Worm (Caenorhabditis elegans): ENCODE measurements around the gene klp-11.

The klp-11 gene

ce11 chrIV:8796246-8796645 lies 34.4 kb upstream of the klp-11 start (continued):
- TF ChIP-seq daf-12 (tag; optimal IDR thresholded peaks at IDR 0.05) (no peak), daf-8 (GFP tag; IDR thresholded peaks at IDR 0.05) (no peak), aha-1 (tag) (peak; percentile 72), saeg-2 (GFP tag; IDR thresholded peaks at IDR 0.05) (no peak), dmd-6 (GFP tag; IDR thresholded peaks at IDR 0.05) (no peak), fkh-10 (GFP tag; optimal IDR thresholded peaks at IDR 0.05) (peak; percentile 61), vab-7 (GFP tag; IDR thresholded peaks at IDR 0.05) (no peak), hmg-1.1 (GFP tag; IDR thresholded peaks at IDR 0.05) (0 out of 2 replicates have a peak, but pooled peaks have one; percentile 10), skn-1 (tag; optimal IDR thresholded peaks at IDR 0.05) (no peak), mes-2 (tag; optimal IDR thresholded peaks at IDR 0.05; ENCODE audit: poor library complexity, severe bottlenecking) (no peak), Y105C5A.15 (GFP tag; IDR thresholded peaks at IDR 0.05) (no peak), madf-5 (GFP tag; IDR thresholded peaks at IDR 0.05) (no peak), ZK337.2 (GFP tag; IDR thresholded peaks at IDR 0.05) (no peak), nhr-77 (tag; optimal IDR thresholded peaks at IDR 0.05) (no peak), ceh-20 (GFP tag; IDR thresholded peaks at IDR 0.05) (no peak), lin-38 (GFP tag; IDR thresholded peaks at IDR 0.05) (no peak), cey-2 (tag; optimal IDR thresholded peaks at IDR 0.05; ENCODE audit: borderline replicate concordance, insufficient read depth) (no peak), lim-7 (GFP tag; IDR thresholded peaks at IDR 0.05) (no peak), F10B5.3 (tag; optimal IDR thresholded peaks at IDR 0.05) (no peak), mep-1 (tag; optimal IDR thresholded peaks at IDR 0.05) (peak; percentile 65), lir-3 (tag; optimal IDR thresholded peaks at IDR 0.05) (no peak), sdz-12 (GFP tag; optimal IDR thresholded peaks at IDR 0.05) (no peak), nhr-6 (tag; optimal IDR thresholded peaks at IDR 0.05) (no peak), F44E2.7 (GFP tag; IDR thresholded peaks at IDR 0.05) (no peak), daf-16 (GFP tag; optimal IDR thresholded peaks at IDR 0.05) (no peak), daf-16 (tag; optimal IDR thresholded peaks at IDR 0.05) (no peak), nhr-11 (tag; optimal IDR thresholded peaks at IDR 0.05) (no peak)

- no peak for TF ChIP-seq Y48G9A.11 (GFP tag; IDR thresholded peaks at IDR 0.05)
- TF ChIP-seq nhr-48 (tag; optimal IDR thresholded peaks at IDR 0.05) = peak; percentile 83
- 0 out of 2 replicates have a peak, but pooled peaks have one; percentile 18 for TF ChIP-seq arid-1 (GFP tag; conservative IDR thresholded peaks at IDR 0.05)
- peak; percentile 72 for TF ChIP-seq F37D6.2 (tag; optimal IDR thresholded peaks at IDR 0.05)
- peak; percentile 96 for TF ChIP-seq mep-1 (tag; optimal IDR thresholded peaks at IDR 0.05)
- peak; percentile 51 to 71 for TF ChIP-seq daf-16 (GFP tag; optimal IDR thresholded peaks at IDR 0.05)
- peak; percentile 62 for TF ChIP-seq daf-16 (tag; optimal IDR thresholded peaks at IDR 0.05)
- peak; percentile 52 for TF ChIP-seq lin-39 (tag; optimal IDR thresholded peaks at IDR 0.05)
- TF ChIP-seq hlh-11 (tag; optimal IDR thresholded peaks at IDR 0.05) = peak; percentile 99
- peak; percentile 23 for TF ChIP-seq fkh-10 (GFP tag; optimal IDR thresholded peaks at IDR 0.05)
- TF ChIP-seq tra-1 (GFP tag; IDR thresholded peaks at IDR 0.05) = peak; percentile 93
- no peak for TF ChIP-seq lin-15B (tag; optimal IDR thresholded peaks at IDR 0.05)
- TF ChIP-seq ceh-28 (tag; optimal IDR thresholded peaks at IDR 0.05) = peak; percentile 30
- TF ChIP-seq lin-13 (GFP tag; optimal IDR thresholded peaks at IDR 0.05) = peak; percentile 81
- no peak for TF ChIP-seq daf-8 (GFP tag; IDR thresholded peaks at IDR 0.05)
- no peak for TF ChIP-seq fos-1 (tag; optimal IDR thresholded peaks at IDR 0.05)
- TF ChIP-seq ctbp-1 (GFP tag; IDR thresholded peaks at IDR 0.05) = peak; percentile 87
- TF ChIP-seq nhr-6 (tag; optimal IDR thresholded peaks at IDR 0.05) = peak; percentile 51
- no peak for TF ChIP-seq ztf-11 (tag; optimal IDR thresholded peaks at IDR 0.05)
- TF ChIP-seq lir-3 (tag; optimal IDR thresholded peaks at IDR 0.05) = no peak
- no peak for TF ChIP-seq ceh-82 (tag; optimal IDR thresholded peaks at IDR 0.05)
- TF ChIP-seq zag-1 (tag; optimal IDR thresholded peaks at IDR 0.05) = no peak
- TF ChIP-seq lsy-2 (tag; optimal IDR thresholded peaks at IDR 0.05) = peak; percentile 70 to 78
- TF ChIP-seq php-3 (GFP tag; IDR thresholded peaks at IDR 0.05) = 0 out of 2 replicates have a peak, but pooled peaks have one; percentile 51
- TF ChIP-seq pqm-1 (tag; optimal IDR thresholded peaks at IDR 0.05) = peak; percentile 68
- peak; percentile 96 for TF ChIP-seq hlh-30 (tag; optimal IDR thresholded peaks at IDR 0.05; ENCODE audit: insufficient read depth)
- peak; percentile 79; the same call in 1 of the 2 replicates for TF ChIP-seq pha-4 (GFP tag; IDR thresholded peaks at IDR 0.05)
- no peak for TF ChIP-seq pha-4 (tag; optimal IDR thresholded peaks at IDR 0.05)
- peak; percentile 84 for TF ChIP-seq nhr-11 (tag; optimal IDR thresholded peaks at IDR 0.05)
- TF ChIP-seq ceh-44 (GFP tag; IDR thresholded peaks at IDR 0.05) = 0 out of 2 replicates have a peak, but pooled peaks have one; percentile 31
These were observed 33.2 kb upstream of the klp-11 start for ce11 chrIV:8794895-8795665.

Measured in whole organism, L4 larva.